Fruit fly (Drosophila melanogaster) Kc167 (cell line): ENCODE measurements around the gene Dref.

Source experiments
- Myc ChIP-seq: fragments of >200 bp; optimal IDR thresholded peaks from 2 replicates; lab custom pipeline; 2017; ENCODE audit warnings: missing external identifiers
- Sin3A ChIP-seq: fragments of >200 bp; optimal IDR thresholded peaks from 2 replicates; lab custom pipeline; 2018; ENCODE audit warnings: missing external identifiers
- psq ChIP-seq: fragments of >200 bp; optimal IDR thresholded peaks from 2 replicates; lab custom pipeline; 2017; ENCODE audit warnings: missing external identifiers
- ttk ChIP-seq: sonication (Bioruptor generic); optimal IDR thresholded peaks from 2 replicates; lab custom pipeline; 2017; ENCODE audit warnings: missing external identifiers

DNA sequence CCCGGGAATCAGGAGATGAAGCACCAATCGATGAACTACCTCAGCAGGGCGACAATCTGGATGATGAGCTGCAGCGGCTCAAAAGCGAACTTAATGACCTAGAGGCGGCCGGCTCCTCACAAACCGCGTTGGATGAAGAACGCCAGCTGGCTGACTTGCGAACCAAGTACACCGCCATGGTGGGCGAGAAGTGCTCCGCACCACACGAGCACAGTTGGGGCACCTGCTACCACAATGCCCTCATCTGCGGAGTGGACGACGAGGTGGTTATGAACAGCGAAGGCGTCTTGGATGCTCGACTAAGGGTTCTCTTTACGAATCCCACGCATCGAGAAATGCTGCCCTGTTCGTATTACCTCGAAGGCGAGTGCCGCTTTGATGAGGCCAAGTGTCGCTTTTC, 12.3 kb downstream of the Dref start:
- TF ChIP-seq Myc (lab: Kevin White, UChicago) (no peak), ttk (lab: Kevin White, UChicago) (no peak), psq (lab: Kevin White, UChicago) (no peak), Sin3A (lab: Kevin White, UChicago) (no peak)
